Fruit fly (Drosophila melanogaster) whole organism, embryonic: ENCODE results near the gene puf.

Experiments used
- Ada2b ChIP-seq: fragments of 200-800 bp; sonication (Bioruptor generic); IDR thresholded peaks from 2 replicates; pipeline ENCODE4 v1.3.6; 2022; ENCODE audit warnings: missing biosample characterization, missing genetic modification characterization
- B-H1 ChIP-seq: fragments of 200-800 bp; sonication (Bioruptor generic); IDR thresholded peaks from 3 replicates; pipeline ENCODE4 v1.3.6; 2022; ENCODE audit warnings: missing biosample characterization, missing genetic modification characterization
- BtbVII ChIP-seq: fragments of 200-800 bp; sonication (Bioruptor generic); optimal IDR thresholded peaks from 3 replicates; lab custom pipeline; 2017; ENCODE audit warnings: missing biosample characterization, mild to moderate bottlenecking, missing genetic modification characterization
- CG10267 ChIP-seq: fragments of 200-800 bp; sonication (Bioruptor generic); optimal IDR thresholded peaks from 2 replicates; lab custom pipeline; 2018; ENCODE audit warnings: missing biosample characterization, mild to moderate bottlenecking, missing genetic modification characterization, moderate library complexity
- CG10321 ChIP-seq: fragments of 200-800 bp; sonication (Bioruptor generic); IDR thresholded peaks from 2 replicates; pipeline ENCODE4 v1.3.6; 2022; ENCODE audit warnings: missing biosample characterization, missing genetic modification characterization
- CG10959 ChIP-seq: fragments of 200-800 bp; sonication (Bioruptor generic); IDR thresholded peaks from 2 replicates; pipeline ENCODE4 v1.3.6; 2022; ENCODE audit warnings: missing biosample characterization, missing genetic modification characterization
- CG11723 ChIP-seq: fragments of 200-800 bp; sonication (Bioruptor generic); optimal IDR thresholded peaks from 2 replicates; lab custom pipeline; 2017; ENCODE audit warnings: missing biosample characterization, mild to moderate bottlenecking, missing genetic modification characterization
- CG12155 ChIP-seq: fragments of 200-800 bp; sonication (Bioruptor generic); optimal IDR thresholded peaks from 3 replicates; lab custom pipeline; 2016; ENCODE audit warnings: missing biosample characterization, missing genetic modification characterization
- CG13287 ChIP-seq: fragments of 200-800 bp; sonication (Bioruptor generic); IDR thresholded peaks from 2 replicates; pipeline ENCODE4 v1.3.6; 2022; ENCODE audit warnings: missing biosample characterization, missing genetic modification characterization; ENCODE audit not compliant: partially characterized antibody
- CG13296 ChIP-seq: fragments of 200-800 bp; sonication (Bioruptor generic); optimal IDR thresholded peaks from 3 replicates; lab custom pipeline; 2018; ENCODE audit warnings: missing biosample characterization, mild to moderate bottlenecking, missing genetic modification characterization
- CG13624 ChIP-seq: fragments of 200-800 bp; sonication (Bioruptor generic); optimal IDR thresholded peaks from 2 replicates; lab custom pipeline; 2016; ENCODE audit warnings: missing biosample characterization, missing genetic modification characterization
- CG13775 ChIP-seq: fragments of 200-800 bp; sonication (Bioruptor generic); optimal IDR thresholded peaks from 3 replicates; lab custom pipeline; 2017; ENCODE audit warnings: missing biosample characterization, mild to moderate bottlenecking, missing genetic modification characterization
- CG14860 ChIP-seq: fragments of 200-800 bp; sonication (Bioruptor generic); IDR thresholded peaks from 3 replicates; pipeline ENCODE4 v1.3.6; 2022; ENCODE audit warnings: missing biosample characterization, missing genetic modification characterization; ENCODE audit not compliant: partially characterized antibody
- CG15269 ChIP-seq: fragments of 200-800 bp; sonication (Bioruptor generic); optimal IDR thresholded peaks from 2 replicates; lab custom pipeline; 2018; ENCODE audit warnings: missing biosample characterization, mild to moderate bottlenecking, missing genetic modification characterization, moderate library complexity
- CG17328 ChIP-seq: fragments of 200-800 bp; sonication (Bioruptor generic); IDR thresholded peaks from 2 replicates; pipeline ENCODE4 v1.3.6; 2022; ENCODE audit warnings: missing biosample characterization, missing genetic modification characterization
- CG30403 ChIP-seq: fragments of 200-800 bp; sonication (Bioruptor generic); optimal IDR thresholded peaks from 3 replicates; lab custom pipeline; 2016; ENCODE audit warnings: missing biosample characterization, missing genetic modification characterization
- CG34422 ChIP-seq: fragments of 200-800 bp; sonication (Bioruptor generic); IDR thresholded peaks from 3 replicates; pipeline ENCODE4 v1.3.6; 2022; ENCODE audit warnings: missing biosample characterization, missing genetic modification characterization
- CG3838 ChIP-seq: fragments of 200-800 bp; sonication (Bioruptor generic); optimal IDR thresholded peaks from 3 replicates; lab custom pipeline; 2016; ENCODE audit warnings: missing biosample characterization, missing genetic modification characterization
- CG4617 ChIP-seq: fragments of 200-800 bp; sonication (Bioruptor generic); optimal IDR thresholded peaks from 3 replicates; lab custom pipeline; 2016; ENCODE audit warnings: missing biosample characterization, missing genetic modification characterization, borderline replicate concordance
- CG4707 ChIP-seq: fragments of 200-800 bp; sonication (Bioruptor generic); optimal IDR thresholded peaks from 2 replicates; lab custom pipeline; 2018; ENCODE audit warnings: missing biosample characterization, mild to moderate bottlenecking, missing genetic modification characterization, moderate library complexity
- CG5180 ChIP-seq: fragments of 200-800 bp; sonication (Bioruptor generic); optimal IDR thresholded peaks from 3 replicates; lab custom pipeline; 2017; ENCODE audit warnings: missing biosample characterization, missing genetic modification characterization, mild to moderate bottlenecking, moderate library complexity, missing genetic modification reagents
- CG5953 ChIP-seq: fragments of 200-800 bp; sonication (Bioruptor generic); IDR thresholded peaks from 2 replicates; pipeline ENCODE4 v1.3.6; 2022; ENCODE audit warnings: missing biosample characterization, missing genetic modification characterization
- CG7357 ChIP-seq: fragments of 200-800 bp; sonication (Bioruptor generic); IDR thresholded peaks from 3 replicates; pipeline ENCODE4 v1.3.6; 2022; ENCODE audit warnings: missing biosample characterization, missing genetic modification characterization
- CG7928 ChIP-seq: fragments of 200-800 bp; sonication (Bioruptor generic); optimal IDR thresholded peaks from 2 replicates; lab custom pipeline; 2017; ENCODE audit warnings: missing biosample characterization, mild to moderate bottlenecking, missing genetic modification characterization
- CG9932 ChIP-seq: fragments of 200-800 bp; sonication (Bioruptor generic); IDR thresholded peaks from 2 replicates; pipeline ENCODE4 v1.3.6; 2022; ENCODE audit warnings: missing biosample characterization, missing genetic modification characterization
- Doc2 ChIP-seq: fragments of 200-800 bp; sonication (Bioruptor generic); IDR thresholded peaks from 2 replicates; pipeline ENCODE4 v1.3.6; 2022; ENCODE audit warnings: missing biosample characterization, missing genetic modification characterization
- Dref ChIP-seq: fragments of 200-800 bp; sonication (Bioruptor generic); IDR thresholded peaks from 2 replicates; pipeline ENCODE4 v1.3.6; 2022; ENCODE audit warnings: missing biosample characterization, missing genetic modification characterization
- Ravus ChIP-seq: fragments of 200-800 bp; sonication (Bioruptor generic); IDR thresholded peaks from 2 replicates; pipeline ENCODE4 v1.3.6; 2022; ENCODE audit warnings: missing biosample characterization, missing genetic modification characterization
- Sin3A ChIP-seq: fragments of >200 bp; optimal IDR thresholded peaks from 2 replicates; lab custom pipeline; 2018
- Sox100B ChIP-seq: fragments of 200-800 bp; sonication (Bioruptor generic); optimal IDR thresholded peaks from 3 replicates; lab custom pipeline; 2018; ENCODE audit warnings: missing biosample characterization, mild to moderate bottlenecking, missing genetic modification characterization
- amos ChIP-seq: fragments of 200-800 bp; sonication (Bioruptor generic); IDR thresholded peaks from 2 replicates; pipeline ENCODE4 v1.3.6; 2022; ENCODE audit warnings: missing biosample characterization, missing genetic modification characterization; ENCODE audit not compliant: partially characterized antibody
- ase ChIP-seq: fragments of 200-800 bp; sonication (Bioruptor generic); IDR thresholded peaks from 3 replicates; pipeline ENCODE4 v1.3.6; 2022; ENCODE audit warnings: missing biosample characterization, missing genetic modification characterization
- az2 ChIP-seq: fragments of 200-800 bp; sonication (Bioruptor generic); optimal IDR thresholded peaks from 3 replicates; lab custom pipeline; 2016; ENCODE audit warnings: missing biosample characterization, missing genetic modification characterization
- bcd ChIP-seq: fragments of 200-800 bp; sonication (Bioruptor generic); optimal IDR thresholded peaks from 2 replicates; lab custom pipeline; 2017; ENCODE audit warnings: missing biosample characterization, mild to moderate bottlenecking, missing genetic modification characterization
- chif ChIP-seq, 2 experiments: fragments of 200-800 bp; sonication (Bioruptor generic); optimal IDR thresholded peaks; 3 replicates each; lab custom pipeline; 2016; ENCODE audit warnings: missing biosample characterization in 2 of 2, missing genetic modification characterization in 2 of 2
- dpn ChIP-seq, 2 experiments: fragments of 200-800 bp; sonication (Bioruptor generic); optimal IDR thresholded peaks; 3 replicates each; lab custom pipeline; 2016; ENCODE audit warnings: missing biosample characterization in 2 of 2, missing genetic modification characterization in 2 of 2
- ftz-f1 ChIP-seq: fragments of 200-800 bp; sonication (Bioruptor generic); optimal IDR thresholded peaks from 2 replicates; lab custom pipeline; 2016; ENCODE audit warnings: missing biosample characterization, missing genetic modification characterization
- grau ChIP-seq: fragments of 200-800 bp; optimal IDR thresholded peaks from 3 replicates; lab custom pipeline; 2019; ENCODE audit warnings: missing biosample characterization, mild to moderate bottlenecking, missing genetic modification characterization, moderate library complexity
- her ChIP-seq: fragments of 200-800 bp; sonication (Bioruptor generic); optimal IDR thresholded peaks from 2 replicates; lab custom pipeline; 2016; ENCODE audit warnings: missing biosample characterization, missing genetic modification characterization
- jing ChIP-seq: fragments of 200-800 bp; sonication (Bioruptor generic); optimal IDR thresholded peaks from 2 replicates; lab custom pipeline; 2018; ENCODE audit warnings: missing biosample characterization, mild to moderate bottlenecking, missing genetic modification characterization
- klu ChIP-seq: fragments of 200-800 bp; sonication (Bioruptor generic); IDR thresholded peaks from 2 replicates; pipeline ENCODE4 v1.3.6; 2022; ENCODE audit warnings: missing biosample characterization, missing genetic modification characterization
- pfk ChIP-seq: fragments of 200-800 bp; sonication (Bioruptor generic); optimal IDR thresholded peaks from 2 replicates; lab custom pipeline; 2018; ENCODE audit warnings: missing biosample characterization, mild to moderate bottlenecking, missing genetic modification characterization, moderate library complexity
- pnt ChIP-seq: fragments of 200-800 bp; sonication (Bioruptor generic); optimal IDR thresholded peaks from 3 replicates; lab custom pipeline; 2016; ENCODE audit warnings: missing biosample characterization, missing genetic modification characterization
- seq ChIP-seq: fragments of 200-800 bp; sonication (Bioruptor generic); IDR thresholded peaks from 2 replicates; pipeline ENCODE4 v1.3.6; 2022; ENCODE audit warnings: missing biosample characterization, missing genetic modification characterization
- ssp ChIP-seq: fragments of 200-800 bp; sonication (Bioruptor generic); IDR thresholded peaks from 2 replicates; pipeline ENCODE4 v1.3.6; 2022; ENCODE audit warnings: missing biosample characterization, missing genetic modification characterization
- sug ChIP-seq: fragments of 200-800 bp; optimal IDR thresholded peaks from 2 replicates; lab custom pipeline; 2019; ENCODE audit warnings: missing biosample characterization, mild to moderate bottlenecking, missing genetic modification characterization, moderate library complexity
- zen2 ChIP-seq: fragments of 200-800 bp; sonication (Bioruptor generic); IDR thresholded peaks from 3 replicates; pipeline ENCODE4 v1.3.6; 2022; ENCODE audit warnings: missing biosample characterization, missing genetic modification characterization; ENCODE audit not compliant: partially characterized antibody
- zfh1 ChIP-seq: fragments of 200-800 bp; sonication (Bioruptor generic); IDR thresholded peaks from 3 replicates; pipeline ENCODE4 v1.3.6; 2022; ENCODE audit warnings: missing biosample characterization, missing genetic modification characterization

puf gene

DNA sequence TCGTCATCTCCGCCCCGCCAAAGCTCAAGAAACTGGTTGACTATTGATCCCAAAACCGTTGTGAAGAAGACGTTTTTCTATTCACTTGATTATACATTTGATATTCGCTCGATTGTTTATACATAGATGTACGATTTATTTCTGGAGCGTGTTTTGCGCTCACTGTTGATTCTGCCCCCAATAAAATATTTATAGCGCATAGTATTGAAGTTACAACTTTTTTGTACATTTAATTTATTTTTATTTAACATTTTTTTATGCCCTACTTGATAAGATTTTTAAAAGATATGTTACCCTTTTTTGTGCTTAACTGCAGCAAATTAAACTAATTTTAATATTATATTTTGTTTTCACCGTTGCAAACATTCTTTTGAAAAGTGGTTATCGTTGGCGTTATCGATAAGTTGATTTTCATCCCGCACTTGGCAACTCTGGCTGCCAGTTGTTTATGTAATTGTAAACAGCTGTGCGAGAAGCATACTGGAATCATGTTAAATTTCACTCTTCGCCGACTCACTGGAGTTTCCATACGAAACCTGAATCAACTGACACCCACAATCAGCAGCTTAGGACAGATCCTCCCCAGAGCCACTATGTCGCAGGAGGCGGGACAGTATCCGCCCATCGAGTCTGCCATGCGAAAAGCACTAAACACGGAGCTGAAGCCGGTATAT is 9.5 kb upstream of the puf start, which contains the start of gene CG31126 (continued):
- TF ChIP-seq zen2 (GFP tag; lab: Robert Waterston, UW), result peak; percentile 23; the same call in 1 of the 3 replicates
- TF ChIP-seq ftz-f1, result peak; percentile 64
- peak; percentile 64; the same call in 1 of the 3 replicates for TF ChIP-seq CG34422 (GFP tag; lab: Robert Waterston, UW)
- no peak for TF ChIP-seq jing (GFP tag; lab: Kevin White, UChicago)

DNA sequence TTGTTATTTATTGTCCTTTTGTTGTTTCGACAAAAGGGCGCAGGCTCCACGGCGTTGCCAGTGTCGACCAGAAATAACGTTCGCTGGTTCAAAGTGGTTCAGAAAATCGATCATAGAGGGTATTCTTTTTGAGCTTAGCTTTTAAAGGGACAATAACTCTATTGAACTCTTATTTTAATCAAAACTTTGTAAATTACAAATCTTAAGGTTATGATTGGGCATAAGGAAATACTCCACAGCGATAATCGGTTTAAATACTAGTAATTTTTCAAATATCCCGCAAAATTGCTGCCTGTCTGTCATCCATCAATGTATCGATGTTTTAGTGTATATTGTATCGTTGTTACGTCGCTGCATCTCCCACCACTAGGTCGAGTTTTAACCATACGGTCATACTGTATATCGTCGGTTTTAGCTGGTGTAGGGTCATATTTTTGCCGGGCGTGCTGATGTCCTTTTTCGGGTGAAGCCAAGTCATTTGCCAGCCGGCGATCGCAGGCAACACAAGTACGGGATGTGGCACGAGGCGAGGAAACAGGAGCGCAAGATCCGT is 5.0 kb upstream of the puf start, which contains the start of the genes CG31125 and CG6695:
CG31125 (minus strand) TSS at position 51 of the 553 bp plus-strand sequence.
CG6695 (plus strand) TSS at position 391 of the 553 bp plus-strand sequence.
- TF ChIP-seq CG5953 (GFP tag; lab: Robert Waterston, UW) (no peak), Dref (GFP tag; lab: Robert Waterston, UW) (peak; percentile 90), Ravus (GFP tag; lab: Robert Waterston, UW) (no peak), CG17328 (GFP tag; lab: Robert Waterston, UW) (peak; percentile 11; the same call in 1 of the 2 replicates), CG7928 (peak; percentile 17), CG10321 (no peak), CG13296 (GFP tag; lab: Kevin White, UChicago) (no peak), ase (GFP tag; lab: Robert Waterston, UW) (no peak), CG4617 (GFP tag; lab: Kevin White, UChicago) (peak; percentile 56), Sox100B (GFP tag; lab: Kevin White, UChicago) (no peak), seq (GFP tag; lab: Robert Waterston, UW) (no peak), CG15269 (tag; lab: Kevin White, UChicago) (no peak), chif (GFP tag; optimal IDR thresholded peaks at IDR 0.05; lab: Kevin White, UChicago) (peak; percentile 44 to 65), her (GFP tag; lab: Kevin White, UChicago) (peak; percentile 53), CG4707 (GFP tag; lab: Kevin White, UChicago) (no peak), dpn (GFP tag; optimal IDR thresholded peaks at IDR 0.05; lab: Kevin White, UChicago) (peak; percentile 65 to 67), az2 (GFP tag; lab: Kevin White, UChicago) (peak; percentile 37), klu (GFP tag; lab: Robert Waterston, UW) (no peak), CG30403 (GFP tag; lab: Kevin White, UChicago) (peak; percentile 63), BtbVII (no peak), Sin3A (lab: Kevin White, UChicago) (peak; percentile 97), CG11723 (GFP tag; lab: Kevin White, UChicago) (no peak), B-H1 (GFP tag; lab: Robert Waterston, UW) (no peak), CG10267 (peak; percentile 54), amos (GFP tag; lab: Robert Waterston, UW) (peak; percentile 89), CG13775 (peak; percentile 62), CG12155 (peak; percentile 74), CG5180 (no peak), CG7357 (no peak), CG3838 (GFP tag; lab: Kevin White, UChicago) (no peak), CG13287 (peak; percentile 88), ssp (GFP tag; lab: Robert Waterston, UW) (peak; percentile 53), Doc2 (GFP tag; lab: Robert Waterston, UW) (no peak), Ada2b (no peak), CG10959 (GFP tag; lab: Robert Waterston, UW) (no peak), CG9932 (GFP tag; lab: Robert Waterston, UW) (peak; percentile 73), sug (tag; lab: Kevin White, UChicago) (no peak), bcd (GFP tag; lab: Kevin White, UChicago) (peak; percentile 31), CG13624 (GFP tag; lab: Kevin White, UChicago) (peak; percentile 68), grau (tag; lab: Kevin White, UChicago) (peak; percentile 47), CG14860 (GFP tag; lab: Robert Waterston, UW) (peak; percentile 64), zfh1 (GFP tag; lab: Robert Waterston, UW) (0 out of 3 replicates have a peak, but pooled peaks have one; percentile 40), pnt (GFP tag; lab: Kevin White, UChicago) (peak; percentile 55), pfk (GFP tag; lab: Kevin White, UChicago) (no peak)
